Worm (Caenorhabditis elegans): ENCODE data around the gene nkb-3.

DNA sequence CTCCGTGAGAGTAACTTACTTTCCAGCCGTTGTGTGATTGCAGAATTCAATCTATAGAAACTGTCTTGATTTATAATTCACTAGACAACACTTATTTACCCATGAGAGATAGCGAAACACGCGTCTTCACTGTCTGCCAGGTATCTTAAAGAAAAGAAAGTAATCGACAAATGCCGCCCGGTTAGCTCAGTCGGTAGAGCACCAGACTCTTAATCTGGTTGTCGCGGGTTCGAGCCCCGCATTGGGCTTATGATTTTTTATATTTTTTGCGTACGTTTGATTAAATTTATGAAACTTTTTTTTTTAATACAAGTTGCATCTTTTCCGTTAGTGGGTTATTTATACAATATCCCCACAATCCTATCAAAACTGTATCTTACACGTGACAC, 11.7 kb upstream of the nkb-3 start:
- TF ChIP-seq snpc-4 (tag; optimal IDR thresholded peaks at IDR 0.05) (no peak), pha-4 (tag; optimal IDR thresholded peaks at IDR 0.05) (peak; percentile 26), fkh-10 (GFP tag; optimal IDR thresholded peaks at IDR 0.05) (no peak), nhr-28 (tag; optimal IDR thresholded peaks at IDR 0.05) (no peak), tbx-2 (tag; optimal IDR thresholded peaks at IDR 0.05) (no peak), ceh-82 (tag; optimal IDR thresholded peaks at IDR 0.05) (no peak), egl-27 (tag; optimal IDR thresholded peaks at IDR 0.05) (no peak), nhr-237 (tag; optimal IDR thresholded peaks at IDR 0.05) (no peak), ceh-9 (tag; optimal IDR thresholded peaks at IDR 0.05) (no peak)
